Worm (Caenorhabditis elegans): ENCODE measurements around the gene nhr-257.

DNA sequence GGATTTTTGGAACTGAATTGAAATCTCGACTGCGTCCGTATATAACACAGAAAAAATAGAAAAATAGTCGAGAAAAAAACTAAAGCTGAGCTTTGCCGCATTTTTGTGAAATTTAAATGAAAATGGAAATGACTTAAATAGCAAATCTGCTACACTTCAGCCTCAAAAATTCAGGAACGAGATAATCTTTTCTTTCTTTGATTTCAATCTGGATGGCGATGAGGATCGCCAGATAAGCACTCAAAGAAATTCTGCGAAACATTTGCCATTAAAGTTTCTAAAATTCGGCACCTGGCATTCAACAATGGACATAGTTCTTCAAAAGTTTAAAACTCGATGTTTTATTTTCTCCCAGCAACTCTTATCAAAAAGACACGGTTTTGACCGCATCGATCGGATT is 9.4 kb upstream of the nhr-257 start, which contains the start of the genes C17A2.7 and C17A2.3:
- TF ChIP-seq R02D3.7 (tag; optimal IDR thresholded peaks at IDR 0.05) (no peak), ztf-11 (tag; optimal IDR thresholded peaks at IDR 0.05) (no peak), lsy-12 (tag; optimal IDR thresholded peaks at IDR 0.05) (no peak), ceh-16 (tag; optimal IDR thresholded peaks at IDR 0.05) (no peak), pqm-1 (tag; optimal IDR thresholded peaks at IDR 0.05) (no peak), ceh-28 (tag; optimal IDR thresholded peaks at IDR 0.05) (no peak)

All from whole organism, L3 larva.